Fruit fly (Drosophila melanogaster) whole organism, pupa: Measurements from ENCODE around the gene SecCl.

ENCODE experiments used
- CG34367 ChIP-seq: fragments of 200-800 bp; sonication (Bioruptor generic); optimal IDR thresholded peaks from 2 replicates; lab custom pipeline; 2018; ENCODE audit warnings: missing biosample characterization, mild to moderate bottlenecking, missing genetic modification characterization
- CG9948 ChIP-seq: fragments of 200-800 bp; sonication (Bioruptor generic); optimal IDR thresholded peaks from 2 replicates; lab custom pipeline; 2018; ENCODE audit warnings: missing biosample characterization, mild to moderate bottlenecking, missing genetic modification characterization, moderate library complexity

DNA sequence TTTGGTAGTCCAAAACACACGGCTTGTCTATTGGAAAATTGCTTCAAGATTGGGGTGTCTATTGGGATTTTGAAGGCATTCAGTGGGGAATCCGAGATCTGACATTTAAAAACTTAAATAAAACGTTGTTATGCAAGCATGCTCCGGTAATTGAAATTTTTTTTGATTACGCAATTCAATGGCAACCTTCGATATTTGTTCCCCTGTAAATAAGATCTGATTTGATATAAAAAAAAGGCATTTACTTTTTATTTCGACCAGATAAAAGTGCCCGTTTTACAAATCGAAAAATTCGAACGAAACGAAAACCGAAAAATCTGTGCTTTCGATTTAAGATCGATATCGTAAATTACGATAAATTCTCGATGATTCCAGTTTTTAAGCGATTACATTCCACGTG is 8.9 kb downstream of the SecCl start, which contains the start of the genes CG13733 and qjt:
- TF ChIP-seq CG9948 (tag; lab: Kevin White, UChicago) = no peak
- TF ChIP-seq CG34367 (tag; lab: Kevin White, UChicago) = no peak
